Worm (Caenorhabditis elegans): Measurements from ENCODE around the gene srlf-18.

ce11 chrIV:11100271-11100670 lies 1.0 kb downstream of the srlf-18 start, which contains the start of gene str-3:
- TF ChIP-seq ama-1 (optimal IDR thresholded peaks at IDR 0.05): no peak
- no peak for TF ChIP-seq hmg-4 (GFP tag; optimal IDR thresholded peaks at IDR 0.05)
- no peak for TF ChIP-seq tra-4 (tag; optimal IDR thresholded peaks at IDR 0.05)
- TF ChIP-seq B0310.2 (tag; optimal IDR thresholded peaks at IDR 0.05): no peak

Measured in whole organism, early embryonic.